Fruit fly (Drosophila melanogaster) whole organism, embryonic: ENCODE results near the gene CG16779.

Source experiments
- Abd-B ChIP-seq: fragments of 200-800 bp; sonication (Bioruptor generic); optimal IDR thresholded peaks from 2 replicates; lab custom pipeline; 2018; ENCODE audit warnings: missing biosample characterization, mild to moderate bottlenecking, missing genetic modification characterization, moderate library complexity
- Adf1 ChIP-seq: fragments of 200-800 bp; sonication (Bioruptor generic); IDR thresholded peaks from 2 replicates; pipeline ENCODE4 v1.3.6; 2022; ENCODE audit warnings: missing biosample characterization, missing genetic modification characterization
- Atf6 ChIP-seq: fragments of 200-800 bp; sonication (Bioruptor generic); IDR thresholded peaks from 2 replicates; pipeline ENCODE4 v1.3.6; 2022; ENCODE audit warnings: missing biosample characterization, missing genetic modification characterization
- Awh ChIP-seq: fragments of 200-800 bp; sonication (Bioruptor generic); IDR thresholded peaks from 2 replicates; pipeline ENCODE4, ENCODE4 v1.3.6; 2022; ENCODE audit warnings: missing biosample characterization, missing genetic modification characterization
- Bdp1 ChIP-seq: fragments of 200-800 bp; sonication (Bioruptor generic); optimal IDR thresholded peaks from 3 replicates; lab custom pipeline; 2016; ENCODE audit warnings: missing biosample characterization, missing genetic modification characterization
- Blimp-1 ChIP-seq: fragments of 200-800 bp; sonication (Bioruptor generic); optimal IDR thresholded peaks from 3 replicates; lab custom pipeline; 2018; ENCODE audit warnings: missing biosample characterization, missing genetic modification characterization, mild to moderate bottlenecking, moderate library complexity, missing genetic modification reagents
- CG10431 ChIP-seq: fragments of 200-800 bp; sonication (Bioruptor generic); optimal IDR thresholded peaks from 3 replicates; lab custom pipeline; 2018; ENCODE audit warnings: missing biosample characterization, mild to moderate bottlenecking, missing genetic modification characterization
- CG10654 ChIP-seq: fragments of 200-800 bp; sonication (Bioruptor generic); optimal IDR thresholded peaks from 2 replicates; lab custom pipeline; 2016; ENCODE audit warnings: missing biosample characterization, missing genetic modification characterization
- CG11695 ChIP-seq: fragments of 200-800 bp; sonication (Bioruptor generic); IDR thresholded peaks from 3 replicates; pipeline ENCODE4 v1.3.6; 2022; ENCODE audit warnings: missing biosample characterization, missing genetic modification characterization
- CG1602 ChIP-seq: fragments of 200-800 bp; sonication (Bioruptor generic); optimal IDR thresholded peaks from 3 replicates; lab custom pipeline; 2016; ENCODE audit warnings: missing biosample characterization, missing genetic modification characterization
- CG16815 ChIP-seq: fragments of 200-800 bp; sonication (Bioruptor generic); optimal IDR thresholded peaks from 3 replicates; lab custom pipeline; 2017; ENCODE audit warnings: missing biosample characterization, mild to moderate bottlenecking, missing genetic modification characterization
- CG17829 ChIP-seq: fragments of 200-800 bp; optimal IDR thresholded peaks from 2 replicates; lab custom pipeline; 2019; ENCODE audit warnings: missing biosample characterization, mild to moderate bottlenecking, missing genetic modification characterization, moderate library complexity
- CG18599 ChIP-seq: fragments of 200-800 bp; sonication (Bioruptor generic); optimal IDR thresholded peaks from 3 replicates; lab custom pipeline; 2017; ENCODE audit warnings: missing biosample characterization, missing genetic modification characterization, mild to moderate bottlenecking, moderate library complexity, missing genetic modification reagents
- CG31441 ChIP-seq: fragments of 200-800 bp; sonication (Bioruptor generic); IDR thresholded peaks from 2 replicates; pipeline ENCODE4 v1.3.6; 2022; ENCODE audit warnings: missing biosample characterization, missing genetic modification characterization
- CG34224 ChIP-seq: fragments of 200-800 bp; sonication (Bioruptor generic); IDR thresholded peaks from 3 replicates; pipeline ENCODE4 v1.3.6; 2022; ENCODE audit warnings: missing biosample characterization, missing genetic modification characterization; ENCODE audit not compliant: partially characterized antibody
- CG4404 ChIP-seq: fragments of 200-800 bp; sonication (Bioruptor generic); IDR thresholded peaks from 2 replicates; pipeline ENCODE4 v1.3.6; 2022; ENCODE audit warnings: missing biosample characterization, missing genetic modification characterization
- CG7928 ChIP-seq: fragments of 200-800 bp; sonication (Bioruptor generic); optimal IDR thresholded peaks from 2 replicates; lab custom pipeline; 2017; ENCODE audit warnings: missing biosample characterization, mild to moderate bottlenecking, missing genetic modification characterization
- CoRest ChIP-seq: fragments of 200-800 bp; sonication (Bioruptor generic); optimal IDR thresholded peaks from 3 replicates; lab custom pipeline; 2018; ENCODE audit warnings: missing biosample characterization, mild to moderate bottlenecking, missing genetic modification characterization, moderate library complexity
- D19B ChIP-seq: fragments of 200-800 bp; sonication (Bioruptor generic); optimal IDR thresholded peaks from 2 replicates; lab custom pipeline; 2017; ENCODE audit warnings: missing biosample characterization, mild to moderate bottlenecking, missing genetic modification characterization
- Dek ChIP-seq: fragments of 200-800 bp; sonication (Bioruptor generic); optimal IDR thresholded peaks from 3 replicates; lab custom pipeline; 2019; ENCODE audit warnings: missing biosample characterization, mild to moderate bottlenecking, missing genetic modification characterization, moderate library complexity
- E2f2 ChIP-seq: fragments of 200-800 bp; sonication (Bioruptor generic); IDR thresholded peaks from 2 replicates; pipeline ENCODE4 v1.3.6; 2022; ENCODE audit warnings: missing biosample characterization, missing genetic modification characterization
- Eip74EF ChIP-seq, 2 experiments: fragments of 200-800 bp in 1 of 2; fragments of >200 bp in 1 of 2; sonication (Bioruptor generic) in 1 of 2; optimal IDR thresholded peaks; 2 replicates each; lab custom pipeline; 2017 to 2019; ENCODE audit warnings: missing biosample characterization in 2 of 2, missing genetic modification characterization in 2 of 2, mild to moderate bottlenecking in 1 of 2, moderate library complexity in 1 of 2
- Fer3 ChIP-seq: fragments of 200-800 bp; sonication (Bioruptor generic); optimal IDR thresholded peaks from 2 replicates; lab custom pipeline; 2018; ENCODE audit warnings: missing biosample characterization, mild to moderate bottlenecking, missing genetic modification characterization, moderate library complexity
- H2.0 ChIP-seq: fragments of 200-800 bp; sonication (Bioruptor generic); IDR thresholded peaks from 2 replicates; pipeline ENCODE4 v1.3.6; 2022; ENCODE audit warnings: missing biosample characterization, missing genetic modification characterization
- Hr39 ChIP-seq: fragments of >200 bp; optimal IDR thresholded peaks from 2 replicates; lab custom pipeline; 2017
- Med ChIP-seq: fragments of 200-800 bp; sonication (Bioruptor generic); peaks from one replicate; lab custom pipeline; 2016; ENCODE audit warnings: missing biosample characterization, missing genetic modification characterization, mild to moderate bottlenecking, inconsistent platforms, moderate library complexity
- Myb ChIP-seq: fragments of 200-800 bp; sonication (Bioruptor generic); optimal IDR thresholded peaks from 2 replicates; lab custom pipeline; 2016; ENCODE audit warnings: missing biosample characterization, missing genetic modification characterization
- NC2α ChIP-seq: fragments of 200-800 bp; sonication (Bioruptor generic); optimal IDR thresholded peaks from 2 replicates; lab custom pipeline; 2016; ENCODE audit warnings: missing biosample characterization, missing genetic modification characterization
- az2 ChIP-seq: fragments of 200-800 bp; sonication (Bioruptor generic); optimal IDR thresholded peaks from 3 replicates; lab custom pipeline; 2016; ENCODE audit warnings: missing biosample characterization, missing genetic modification characterization
- bsh ChIP-seq, 2 experiments: fragments of 200-800 bp; sonication (Bioruptor generic); optimal IDR thresholded peaks; 2 replicates each; lab custom pipeline; 2017 to 2018; ENCODE audit warnings: mild to moderate bottlenecking in 2 of 2, missing biosample characterization in 2 of 2, missing genetic modification characterization in 2 of 2, moderate library complexity in 1 of 2
- chinmo ChIP-seq: fragments of 200-800 bp; sonication (Bioruptor generic); IDR thresholded peaks from 4 replicates; pipeline ENCODE4 v1.3.6; 2022; ENCODE audit warnings: missing biosample characterization, missing genetic modification characterization; ENCODE audit not compliant: partially characterized antibody
- da ChIP-seq: fragments of 200-800 bp; sonication (Bioruptor generic); optimal IDR thresholded peaks from 2 replicates; lab custom pipeline; 2016; ENCODE audit warnings: missing biosample characterization, missing genetic modification characterization
- emc ChIP-seq: fragments of 200-800 bp; sonication (Bioruptor generic); optimal IDR thresholded peaks from 2 replicates; lab custom pipeline; 2016; ENCODE audit warnings: missing biosample characterization, missing genetic modification characterization
- eyg ChIP-seq: fragments of 200-800 bp; sonication (Bioruptor generic); optimal IDR thresholded peaks from 3 replicates; lab custom pipeline; 2016; ENCODE audit warnings: missing biosample characterization, missing genetic modification characterization
- gfzf ChIP-seq: fragments of 200-800 bp; sonication (Bioruptor generic); optimal IDR thresholded peaks from 2 replicates; lab custom pipeline; 2016; ENCODE audit warnings: missing biosample characterization, mild to moderate bottlenecking, missing genetic modification characterization, moderate library complexity
- gt ChIP-seq: fragments of 200-800 bp; sonication (Bioruptor generic); IDR thresholded peaks from 2 replicates; pipeline ENCODE4 v1.3.6; 2022; ENCODE audit warnings: missing biosample characterization, missing genetic modification characterization
- insv ChIP-seq, 2 experiments: fragments of 200-800 bp; sonication (Bioruptor generic); optimal IDR thresholded peaks; 3 replicates each; lab custom pipeline; 2016 to 2018; ENCODE audit warnings: missing biosample characterization in 2 of 2, missing genetic modification characterization in 2 of 2
- kah ChIP-seq: fragments of 200-800 bp; sonication (Bioruptor generic); optimal IDR thresholded peaks from 2 replicates; lab custom pipeline; 2018; ENCODE audit warnings: missing biosample characterization, mild to moderate bottlenecking, missing genetic modification characterization
- ken ChIP-seq: fragments of 200-800 bp; sonication (Bioruptor generic); IDR thresholded peaks from 3 replicates; pipeline ENCODE4 v1.3.6; 2022; ENCODE audit warnings: missing biosample characterization, missing genetic modification characterization
- mam ChIP-seq: fragments of 200-800 bp; sonication (Bioruptor generic); optimal IDR thresholded peaks from 3 replicates; lab custom pipeline; 2016; ENCODE audit warnings: missing biosample characterization, missing genetic modification characterization
- mirr ChIP-seq: fragments of 200-800 bp; sonication (Bioruptor generic); optimal IDR thresholded peaks from 3 replicates; lab custom pipeline; 2018; ENCODE audit warnings: missing biosample characterization, mild to moderate bottlenecking, missing genetic modification characterization
- so ChIP-seq: fragments of 200-800 bp; sonication (Bioruptor generic); IDR thresholded peaks from 3 replicates; pipeline ENCODE4 v1.3.6; 2022; ENCODE audit warnings: missing biosample characterization, missing genetic modification characterization
- sob ChIP-seq: fragments of 200-800 bp; sonication (Bioruptor generic); IDR thresholded peaks from 2 replicates; pipeline ENCODE4 v1.3.6; 2022; ENCODE audit warnings: missing biosample characterization, missing genetic modification characterization
- sqz ChIP-seq: fragments of 200-800 bp; sonication (Bioruptor generic); optimal IDR thresholded peaks from 3 replicates; lab custom pipeline; 2018; ENCODE audit warnings: missing biosample characterization, mild to moderate bottlenecking, missing genetic modification characterization
- sr ChIP-seq: fragments of 200-800 bp; sonication (Bioruptor generic); IDR thresholded peaks from 3 replicates; pipeline ENCODE4 v1.3.6; 2022; ENCODE audit warnings: missing biosample characterization, missing genetic modification characterization
- stwl ChIP-seq: fragments of 200-800 bp; sonication (Bioruptor generic); optimal IDR thresholded peaks from 3 replicates; lab custom pipeline; 2018; ENCODE audit warnings: missing biosample characterization, mild to moderate bottlenecking, missing genetic modification characterization, moderate library complexity
- z ChIP-seq: fragments of 200-800 bp; sonication (Bioruptor generic); IDR thresholded peaks from 3 replicates; pipeline ENCODE4 v1.3.6; 2022; ENCODE audit warnings: missing biosample characterization, missing genetic modification characterization
- zf30C ChIP-seq: fragments of 200-800 bp; sonication (Bioruptor generic); optimal IDR thresholded peaks from 3 replicates; lab custom pipeline; 2018; ENCODE audit warnings: missing biosample characterization, mild to moderate bottlenecking, missing genetic modification characterization
- zfh1 ChIP-seq: fragments of 200-800 bp; sonication (Bioruptor generic); IDR thresholded peaks from 3 replicates; pipeline ENCODE4 v1.3.6; 2022; ENCODE audit warnings: missing biosample characterization, missing genetic modification characterization

The CG16779 gene

DNA sequence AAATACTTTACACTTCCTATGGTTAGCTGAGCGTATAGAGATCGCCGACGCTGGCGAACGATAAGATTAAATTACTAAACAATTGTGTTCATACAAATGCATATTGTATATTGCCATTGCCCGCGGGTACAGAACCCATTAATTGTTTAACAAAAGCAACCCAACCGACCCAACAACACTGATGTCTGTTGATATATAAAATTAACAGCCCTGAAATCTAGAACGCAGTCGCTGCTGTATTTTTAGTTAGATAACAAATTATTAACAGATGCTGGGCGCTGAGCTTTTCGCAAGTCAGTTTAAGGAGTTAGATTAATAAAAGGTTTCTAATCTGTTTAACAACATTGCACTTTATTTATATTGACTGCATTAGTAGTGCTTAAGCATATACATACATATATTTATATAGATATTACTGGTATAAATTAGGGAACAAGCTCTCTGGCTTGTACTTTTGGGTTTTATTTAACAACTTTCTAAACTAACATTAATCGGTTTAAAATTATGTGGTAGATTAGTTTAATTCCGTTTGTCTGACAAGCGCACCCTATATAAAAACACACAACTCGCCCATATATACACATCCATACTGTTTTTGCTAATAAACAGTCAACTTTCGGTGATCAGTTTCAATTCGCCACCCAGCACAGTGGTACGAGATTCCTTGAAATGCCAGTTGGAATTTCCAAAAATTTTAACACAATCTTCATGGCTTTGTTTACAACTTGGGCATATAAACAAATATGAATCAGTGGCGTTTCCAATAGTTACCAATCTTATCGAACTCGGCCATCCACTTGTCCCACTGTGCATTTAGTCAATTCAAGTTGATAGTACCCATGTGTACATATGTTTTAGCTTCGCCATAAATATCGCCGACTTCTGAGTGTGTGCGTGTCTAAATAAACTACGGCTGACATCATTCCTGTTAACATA lies 34.7 kb upstream of the CG16779 start (continued):
- peak; percentile 41 to 73 for TF ChIP-seq bsh (GFP tag; optimal IDR thresholded peaks at IDR 0.05; lab: Kevin White, UChicago)
- peak; percentile 97 for TF ChIP-seq CG18599 (GFP tag; lab: Kevin White, UChicago)
- no peak for TF ChIP-seq CG10431 (GFP tag; lab: Kevin White, UChicago)
- peak; percentile 83 for TF ChIP-seq Blimp-1 (GFP tag; lab: Kevin White, UChicago)
- peak; percentile 74 for TF ChIP-seq az2 (GFP tag; lab: Kevin White, UChicago)
- TF ChIP-seq CG34224 (GFP tag; lab: Robert Waterston, UW) = no peak
- TF ChIP-seq emc (GFP tag; lab: Kevin White, UChicago) = peak; percentile 88
- peak; percentile 52 for TF ChIP-seq CG16815 (GFP tag; lab: Kevin White, UChicago)
- TF ChIP-seq Eip74EF (GFP tag; optimal IDR thresholded peaks at IDR 0.05; lab: Kevin White, UChicago) = peak in 1 of 2 experiments; percentile 65
- peak; percentile 83 for TF ChIP-seq Abd-B (GFP tag; lab: Kevin White, UChicago)
- TF ChIP-seq CG31441 (GFP tag; lab: Robert Waterston, UW) = no peak
- peak; percentile 69 for TF ChIP-seq Adf1 (GFP tag; lab: Robert Waterston, UW)
- TF ChIP-seq chinmo (GFP tag; lab: Robert Waterston, UW) = peak; percentile 83; the same call in 3 of the 4 replicates
- peak; percentile 87; the same call in 2 of the 3 replicates for TF ChIP-seq so (GFP tag; lab: Robert Waterston, UW)
- peak; percentile 79; the same call in 2 of the 3 replicates for TF ChIP-seq ken (GFP tag; lab: Robert Waterston, UW)
- peak; percentile 63 for TF ChIP-seq CG1602 (GFP tag; lab: Kevin White, UChicago)
- TF ChIP-seq z (GFP tag; lab: Robert Waterston, UW) = no peak
- peak; percentile 72 for TF ChIP-seq Bdp1
- TF ChIP-seq da (GFP tag; lab: Kevin White, UChicago) = peak; percentile 64
- peak; percentile 58 for TF ChIP-seq kah (GFP tag; lab: Kevin White, UChicago)
- peak; percentile 63 for TF ChIP-seq E2f2 (GFP tag; lab: Robert Waterston, UW)
- peak; percentile 71 for TF ChIP-seq Awh (GFP tag; lab: Robert Waterston, UW)
- peak; percentile 75 for TF ChIP-seq CG7928
- no peak for TF ChIP-seq insv (GFP tag; optimal IDR thresholded peaks at IDR 0.05; lab: Kevin White, UChicago)
- no peak for TF ChIP-seq gfzf (GFP tag; lab: Kevin White, UChicago)
- TF ChIP-seq Myb (GFP tag; lab: Kevin White, UChicago) = peak; percentile 77
- TF ChIP-seq sob = peak; percentile 95
- TF ChIP-seq mam = peak; percentile 94
- peak; percentile 91 for TF ChIP-seq zfh1 (GFP tag; lab: Robert Waterston, UW)
- TF ChIP-seq CG4404 = peak; percentile 70
- peak; percentile 86 for TF ChIP-seq CG10654 (GFP tag; lab: Kevin White, UChicago)
- TF ChIP-seq Dek (tag; lab: Kevin White, UChicago) = peak; percentile 83
- TF ChIP-seq D19B = peak; percentile 87
- TF ChIP-seq H2.0 (GFP tag; lab: Robert Waterston, UW) = peak; percentile 82
- no peak for TF ChIP-seq zf30C (GFP tag; lab: Kevin White, UChicago)
- peak; percentile 94 for TF ChIP-seq CG11695
- TF ChIP-seq CG17829 = peak; percentile 74
- TF ChIP-seq Med (GFP tag; lab: Kevin White, UChicago) = peak; percentile 100
- no peak for TF ChIP-seq stwl
- TF ChIP-seq Atf6 (GFP tag; lab: Robert Waterston, UW) = peak; percentile 87
- TF ChIP-seq NC2α (GFP tag; lab: Kevin White, UChicago) = peak; percentile 21
- peak; percentile 94 for TF ChIP-seq mirr (GFP tag; lab: Kevin White, UChicago)
- no peak for TF ChIP-seq CoRest (tag; lab: Kevin White, UChicago)
- peak; percentile 90 for TF ChIP-seq eyg (GFP tag; lab: Kevin White, UChicago)
- peak; percentile 74; the same call in 1 of the 3 replicates for TF ChIP-seq sr (GFP tag; lab: Robert Waterston, UW)
- peak; percentile 95 for TF ChIP-seq Fer3 (tag; lab: Kevin White, UChicago)
- no peak for TF ChIP-seq sqz (GFP tag; lab: Kevin White, UChicago)
- TF ChIP-seq gt (GFP tag; lab: Robert Waterston, UW) = no peak
- TF ChIP-seq Hr39 (lab: Kevin White, UChicago) = no peak
